Worm (Caenorhabditis elegans) whole organism, late embryonic: ENCODE data around the gene pole-2.

Source experiments
- ceh-45 ChIP-seq: fragments of 200-800 bp; sonication (Bioruptor generic); IDR thresholded peaks from 2 replicates; pipeline ENCODE4 v1.3.6; 2022; ENCODE audit warnings: missing genetic modification reagents, missing genetic modification characterization, missing compliant biosample characterization
- ceh-9 ChIP-seq: sonication (generic microtip); optimal IDR thresholded peaks from 2 replicates; lab custom pipeline; 2016; ENCODE audit warnings: mild to moderate bottlenecking, missing genetic modification characterization, inconsistent platforms, missing compliant biosample characterization
- ets-4 ChIP-seq: sonication (generic microtip); optimal IDR thresholded peaks from 2 replicates; lab custom pipeline; 2016; ENCODE audit warnings: missing genetic modification characterization, missing compliant biosample characterization
- fax-1 ChIP-seq: sonication (generic microtip); optimal IDR thresholded peaks from 2 replicates; lab custom pipeline; 2016; ENCODE audit warnings: missing genotype, missing genetic modification characterization, missing compliant biosample characterization
- hlh-15 ChIP-seq: sonication (generic microtip); optimal IDR thresholded peaks from 2 replicates; lab custom pipeline; 2016; ENCODE audit warnings: missing genetic modification characterization, missing compliant biosample characterization
- hlh-8 ChIP-seq: sonication (generic microtip); optimal IDR thresholded peaks from 2 replicates; lab custom pipeline; 2016; ENCODE audit warnings: missing genotype, missing genetic modification characterization, missing compliant biosample characterization
- nhr-11 ChIP-seq: fragments of 150-350 bp; optimal IDR thresholded peaks from 2 replicates; lab custom pipeline; 2014; ENCODE audit warnings: missing biosample characterization, missing genetic modification characterization
- pha-4 ChIP-seq: fragments of 150-350 bp; optimal IDR thresholded peaks from 2 replicates; lab custom pipeline; 2018; ENCODE audit warnings: missing biosample characterization, missing genetic modification reagents, missing genetic modification characterization
- pqm-1 ChIP-seq: sonication (generic microtip); optimal IDR thresholded peaks from 2 replicates; lab custom pipeline; 2016; ENCODE audit warnings: missing genetic modification characterization, missing compliant biosample characterization

ce11 chrIV:8651835-8652234 is 34.6 kb downstream of the pole-2 start, which contains the start of gene C49C8.8:
- no peak for TF ChIP-seq ets-4 (tag; lab: Kevin White, UChicago)
- no peak for TF ChIP-seq fax-1 (tag; lab: Kevin White, UChicago)
- no peak for TF ChIP-seq ceh-9
- TF ChIP-seq pqm-1 (tag; lab: Kevin White, UChicago), result no peak
- no peak for TF ChIP-seq ceh-45 (GFP tag; lab: Robert Waterston, UW)
- TF ChIP-seq nhr-11 (tag; lab: Kevin White, UChicago), result no peak
- TF ChIP-seq pha-4, result no peak
- TF ChIP-seq hlh-15 (tag; lab: Kevin White, UChicago), result no peak
- TF ChIP-seq hlh-8 (tag; lab: Kevin White, UChicago), result no peak
